Fruit fly (Drosophila melanogaster): ENCODE measurements around the gene CG31601.

CG31601 gene

dm6 chr2L:22024362-22024761, 19.3 kb downstream of the CG31601 start (continued):
- TF ChIP-seq lov (optimal IDR thresholded peaks at IDR 0.05), result no peak
- 0 out of 3 replicates have a peak, but pooled peaks have one; percentile 23 for TF ChIP-seq lov (GFP tag; IDR thresholded peaks at IDR 0.05)
- no peak for TF ChIP-seq lmd (GFP tag; IDR thresholded peaks at IDR 0.05)
- TF ChIP-seq Drgx (GFP tag; IDR thresholded peaks at IDR 0.05), result no peak
- TF ChIP-seq Nf-YB (GFP tag; optimal IDR thresholded peaks at IDR 0.05), result peak; percentile 99
- TF ChIP-seq E2f2 (GFP tag; IDR thresholded peaks at IDR 0.05), result 0 out of 2 replicates have a peak, but pooled peaks have one; percentile 32
- TF ChIP-seq Ets97D (GFP tag; optimal IDR thresholded peaks at IDR 0.05), result no peak
- peak; percentile 51; the same call in 2 of the 3 replicates for TF ChIP-seq vnd (GFP tag; IDR thresholded peaks at IDR 0.05; ENCODE audit: partially characterized antibody)
- TF ChIP-seq fd3F (GFP tag; optimal IDR thresholded peaks at IDR 0.05), result no peak
- TF ChIP-seq pb (GFP tag; optimal IDR thresholded peaks at IDR 0.05), result peak; percentile 65
- TF ChIP-seq CG2116 (GFP tag; optimal IDR thresholded peaks at IDR 0.05), result no peak
- peak; percentile 2 for TF ChIP-seq CG12744 (GFP tag; optimal IDR thresholded peaks at IDR 0.05)
- TF ChIP-seq Med (GFP tag), result no peak
- TF ChIP-seq CG17829 (tag; optimal IDR thresholded peaks at IDR 0.05), result peak; percentile 35
- TF ChIP-seq lilli (GFP tag; optimal IDR thresholded peaks at IDR 0.05), result peak; percentile 3
- TF ChIP-seq GATAe (GFP tag; conservative IDR thresholded peaks at IDR 0.05), result 0 out of 2 replicates have a peak, but pooled peaks have one; percentile 11
- TF ChIP-seq Rx (GFP tag; IDR thresholded peaks at IDR 0.05), result no peak
- TF ChIP-seq az2 (GFP tag; optimal IDR thresholded peaks at IDR 0.05), result peak; percentile 3
- TF ChIP-seq Scr (GFP tag; IDR thresholded peaks at IDR 0.05; ENCODE audit: partially characterized antibody), result peak; percentile 61
- peak; percentile 81 for TF ChIP-seq Abd-B (GFP tag; optimal IDR thresholded peaks at IDR 0.05)
- peak; percentile 82 for TF ChIP-seq HmgZ (tag; optimal IDR thresholded peaks at IDR 0.05)
- peak; percentile 10 for TF ChIP-seq Hmr (GFP tag; optimal IDR thresholded peaks at IDR 0.05)
- TF ChIP-seq sc (optimal IDR thresholded peaks at IDR 0.05), result no peak
- TF ChIP-seq sc (GFP tag; optimal IDR thresholded peaks at IDR 0.05), result no peak
- TF ChIP-seq zen (tag; optimal IDR thresholded peaks at IDR 0.05), result peak; percentile 90
- TF ChIP-seq CG2199 (GFP tag; IDR thresholded peaks at IDR 0.05), result peak; percentile 83
- TF ChIP-seq CG11695 (GFP tag; IDR thresholded peaks at IDR 0.05), result 0 out of 3 replicates have a peak, but pooled peaks have one; percentile 33
- TF ChIP-seq al (GFP tag; IDR thresholded peaks at IDR 0.05), result 0 out of 2 replicates have a peak, but pooled peaks have one; percentile 13
- peak; percentile 91 for TF ChIP-seq chinmo (GFP tag; IDR thresholded peaks at IDR 0.05; ENCODE audit: partially characterized antibody)
- TF ChIP-seq CHES-1-like (GFP tag; optimal IDR thresholded peaks at IDR 0.05), result peak; percentile 19
- no peak for TF ChIP-seq CG30020 (tag; optimal IDR thresholded peaks at IDR 0.05)
- no peak for TF ChIP-seq maf-S (GFP tag; optimal IDR thresholded peaks at IDR 0.05)
- no peak for TF ChIP-seq Xrp1 (GFP tag; IDR thresholded peaks at IDR 0.05)
- TF ChIP-seq HLH4C (GFP tag; IDR thresholded peaks at IDR 0.05; ENCODE audit: partially characterized antibody), result peak; percentile 74
- TF ChIP-seq CG42726 (GFP tag; IDR thresholded peaks at IDR 0.05; ENCODE audit: partially characterized antibody), result peak; percentile 85
- peak; percentile 80 for TF ChIP-seq sna (GFP tag; IDR thresholded peaks at IDR 0.05; ENCODE audit: partially characterized antibody)
- 0 out of 2 replicates have a peak, but pooled peaks have one; percentile 32 for TF ChIP-seq hbn (GFP tag; IDR thresholded peaks at IDR 0.05; ENCODE audit: partially characterized antibody)
- TF ChIP-seq sr (GFP tag; IDR thresholded peaks at IDR 0.05), result peak; percentile 79; the same call in 2 of the 3 replicates
- no peak for TF ChIP-seq Dek (tag; optimal IDR thresholded peaks at IDR 0.05)
- TF ChIP-seq CG7745 (tag; optimal IDR thresholded peaks at IDR 0.05), result peak; percentile 26
- TF ChIP-seq CG6791 (GFP tag; IDR thresholded peaks at IDR 0.05; ENCODE audit: partially characterized antibody), result peak; percentile 47; the same call in 1 of the 3 replicates
- TF ChIP-seq CG12659 (GFP tag; optimal IDR thresholded peaks at IDR 0.05), result no peak
- peak; percentile 26 for TF ChIP-seq oc (tag; optimal IDR thresholded peaks at IDR 0.05)
- peak; percentile 68 for TF ChIP-seq CG8290 (GFP tag; optimal IDR thresholded peaks at IDR 0.05)
- TF ChIP-seq CG8290 (tag; optimal IDR thresholded peaks at IDR 0.05), result peak in 1 of 2 experiments; percentile 66
- peak; percentile 32 for TF ChIP-seq CG17912 (GFP tag; optimal IDR thresholded peaks at IDR 0.05)
- TF ChIP-seq CG1832 (GFP tag; optimal IDR thresholded peaks at IDR 0.05), result peak; percentile 100
- peak; percentile 85 for TF ChIP-seq cg (GFP tag; optimal IDR thresholded peaks at IDR 0.05)
- peak; percentile 16 for TF ChIP-seq disco-r (GFP tag; optimal IDR thresholded peaks at IDR 0.05)
- TF ChIP-seq peb (GFP tag; IDR thresholded peaks at IDR 0.05), result 0 out of 2 replicates have a peak, but pooled peaks have one; percentile 22
